Worm (Caenorhabditis elegans): ENCODE results near the gene ttr-18.

The ttr-18 gene

ce11 chrII:11512921-11513320, 26.4 kb upstream of the ttr-18 start:
- TF ChIP-seq ref-2 (tag; optimal IDR thresholded peaks at IDR 0.05) (no peak), F13H6.1 (tag; optimal IDR thresholded peaks at IDR 0.05) (no peak), tbx-2 (tag; optimal IDR thresholded peaks at IDR 0.05) (no peak), ceh-22 (tag; optimal IDR thresholded peaks at IDR 0.05) (no peak), ceh-14 (tag; optimal IDR thresholded peaks at IDR 0.05) (no peak), ceh-30 (tag; optimal IDR thresholded peaks at IDR 0.05) (no peak), eyg-1 (tag; optimal IDR thresholded peaks at IDR 0.05) (no peak), unc-55 (GFP tag; optimal IDR thresholded peaks at IDR 0.05) (no peak), ceh-48 (tag; optimal IDR thresholded peaks at IDR 0.05) (no peak), C38D4.7 (GFP tag; optimal IDR thresholded peaks at IDR 0.05) (no peak), ets-4 (tag; optimal IDR thresholded peaks at IDR 0.05) (no peak), ceh-2 (tag; optimal IDR thresholded peaks at IDR 0.05) (no peak)

ce11 chrII:11510373-11510772, 23.8 kb upstream of the ttr-18 start, which contains the start of gene npr-41:
Gene npr-41 (plus strand): TSS chrII:11510673.
- TF ChIP-seq pag-3 (tag; optimal IDR thresholded peaks at IDR 0.05; ENCODE audit: borderline replicate concordance) (no peak), tbx-7 (tag; optimal IDR thresholded peaks at IDR 0.05) (no peak), C08G9.2 (tag; optimal IDR thresholded peaks at IDR 0.05) (no peak), pha-4 (tag; optimal IDR thresholded peaks at IDR 0.05) (no peak), ceh-9 (tag; optimal IDR thresholded peaks at IDR 0.05) (no peak), odd-2 (tag; optimal IDR thresholded peaks at IDR 0.05) (no peak), C38D4.7 (GFP tag; optimal IDR thresholded peaks at IDR 0.05) (no peak), ceh-31 (tag; optimal IDR thresholded peaks at IDR 0.05) (no peak), sdc-2 (tag; optimal IDR thresholded peaks at IDR 0.05) (no peak), nhr-232 (tag; optimal IDR thresholded peaks at IDR 0.05) (no peak), npax-4 (tag; optimal IDR thresholded peaks at IDR 0.05) (no peak), sox-2 (GFP tag; IDR thresholded peaks at IDR 0.05) (no peak), fkh-6 (tag; optimal IDR thresholded peaks at IDR 0.05) (no peak), elt-4 (tag; optimal IDR thresholded peaks at IDR 0.05) (no peak)

- no peak for TF ChIP-seq odd-2 (tag; optimal IDR thresholded peaks at IDR 0.05)
- peak; percentile 2 for TF ChIP-seq dve-1 (tag; optimal IDR thresholded peaks at IDR 0.05)
Measured at ce11 chrII:11503761-11504160, 17.2 kb upstream of the ttr-18 start.

ce11 chrII:11501956-11502355, 15.4 kb upstream of the ttr-18 start:
- TF ChIP-seq hlh-8 (tag; optimal IDR thresholded peaks at IDR 0.05) (no peak), elt-2 (tag; optimal IDR thresholded peaks at IDR 0.05) (no peak), ahr-1 (tag; optimal IDR thresholded peaks at IDR 0.05) (no peak)

- TF ChIP-seq ceh-6 (GFP tag; optimal IDR thresholded peaks at IDR 0.05) = no peak
- no peak for TF ChIP-seq che-1 (tag; optimal IDR thresholded peaks at IDR 0.05)
- no peak for TF ChIP-seq ceh-9 (tag; optimal IDR thresholded peaks at IDR 0.05)
- TF ChIP-seq ttx-3 (tag; optimal IDR thresholded peaks at IDR 0.05) = no peak
- TF ChIP-seq hlh-30 (tag; optimal IDR thresholded peaks at IDR 0.05; ENCODE audit: insufficient read depth) = no peak
- TF ChIP-seq pax-1 (tag; optimal IDR thresholded peaks at IDR 0.05) = no peak
- no peak for TF ChIP-seq pag-3 (tag; optimal IDR thresholded peaks at IDR 0.05; ENCODE audit: borderline replicate concordance)
- TF ChIP-seq ceh-30 (tag; optimal IDR thresholded peaks at IDR 0.05) = no peak
- no peak for TF ChIP-seq nfya-1 (tag; optimal IDR thresholded peaks at IDR 0.05)
- TF ChIP-seq fkh-10 (GFP tag; optimal IDR thresholded peaks at IDR 0.05) = no peak
- TF ChIP-seq zip-5 (tag; optimal IDR thresholded peaks at IDR 0.05) = no peak
- TF ChIP-seq elt-4 (tag; optimal IDR thresholded peaks at IDR 0.05) = no peak
- TF ChIP-seq sox-2 (GFP tag; IDR thresholded peaks at IDR 0.05) = no peak
- TF ChIP-seq T23F11.4 (GFP tag; optimal IDR thresholded peaks at IDR 0.05) = no peak
- no peak for TF ChIP-seq nhr-11 (tag; optimal IDR thresholded peaks at IDR 0.05)
- TF ChIP-seq npax-4 (tag; optimal IDR thresholded peaks at IDR 0.05) = no peak
- TF ChIP-seq F13H6.1 (tag; optimal IDR thresholded peaks at IDR 0.05) = no peak
Measured at ce11 chrII:11500198-11500597, 13.7 kb upstream of the ttr-18 start, which contains the start of gene B0334.20. Gene B0334.20 (minus strand): TSS chrII:11500459.
